Worm (Caenorhabditis elegans) whole organism, L4 larva: Measurements from ENCODE around the gene Y53F4B.36.
"Not testable (repeated sequence)": the region's sequence is repeated elsewhere in the genome, so short reads cannot be mapped to it uniquely, and the experiment has no call there.

Experiments used
- D1046.2 ChIP-seq: fragments of 200-800 bp; sonication (Bioruptor generic); IDR thresholded peaks from 2 replicates; pipeline ENCODE4 v1.3.6; 2022; ENCODE audit warnings: missing genetic modification characterization, missing compliant biosample characterization
- F37D6.2 ChIP-seq: sonication (generic microtip); optimal IDR thresholded peaks from 2 replicates; lab custom pipeline; 2016; ENCODE audit warnings: mild to moderate bottlenecking, missing genetic modification characterization, missing compliant biosample characterization
- F49E8.2 ChIP-seq: sonication (generic microtip); optimal IDR thresholded peaks from 2 replicates; lab custom pipeline; 2016; ENCODE audit warnings: missing compliant biosample characterization, mild to moderate bottlenecking, missing genetic modification characterization, borderline replicate concordance
- T20F7.1 ChIP-seq: fragments of 200-800 bp; sonication (Bioruptor generic); optimal IDR thresholded peaks from 2 replicates; lab custom pipeline; 2018; ENCODE audit warnings: mild to moderate bottlenecking, missing genetic modification characterization, missing compliant biosample characterization
- Y5F2A.4 ChIP-seq: fragments of 200-800 bp; sonication (Bioruptor generic); optimal IDR thresholded peaks from 2 replicates; lab custom pipeline; 2018; ENCODE audit warnings: mild to moderate bottlenecking, missing genetic modification characterization, missing compliant biosample characterization
- aha-1 ChIP-seq: fragments of 150-350 bp; peaks from one replicate; lab custom pipeline; 2014; ENCODE audit warnings: missing biosample characterization, missing genetic modification characterization
- ceh-62 ChIP-seq: sonication (generic microtip); optimal IDR thresholded peaks from 2 replicates; lab custom pipeline; 2017; ENCODE audit warnings: missing biosample characterization, missing genetic modification characterization
- cey-2 ChIP-seq: sonication (generic microtip); optimal IDR thresholded peaks from 3 replicates; lab custom pipeline; 2017; ENCODE audit warnings: missing genetic modification characterization, mild to moderate bottlenecking, missing compliant biosample characterization, antibody characterized with exemption, borderline replicate concordance; ENCODE audit not compliant: insufficient read depth
- daf-12 ChIP-seq: fragments of 150-350 bp; optimal IDR thresholded peaks from 2 replicates; lab custom pipeline; 2014; ENCODE audit warnings: missing biosample characterization, missing genetic modification reagents, missing genetic modification characterization
- daf-16 ChIP-seq, 3 experiments: sonication (generic microtip); optimal IDR thresholded peaks; 2 replicates each; lab custom pipeline; 2016 to 2017; ENCODE audit warnings: missing genetic modification characterization in 3 of 3, missing genetic modification reagents in 3 of 3, mild to moderate bottlenecking in 2 of 3, missing compliant biosample characterization in 2 of 3, missing biosample characterization in 1 of 3, moderate library complexity in 1 of 3
- dmd-6 ChIP-seq: fragments of 200-800 bp; sonication (Bioruptor generic); IDR thresholded peaks from 2 replicates; pipeline ENCODE4 v1.3.6; 2022; ENCODE audit warnings: missing genetic modification reagents, missing genetic modification characterization, missing compliant biosample characterization
- dmd-9 ChIP-seq: fragments of 200-800 bp; sonication (Bioruptor generic); IDR thresholded peaks from 2 replicates; pipeline ENCODE4 v1.3.6; 2022; ENCODE audit warnings: missing genetic modification reagents, missing genetic modification characterization, missing compliant biosample characterization
- dve-1 ChIP-seq: sonication (generic microtip); optimal IDR thresholded peaks from 2 replicates; lab custom pipeline; 2017; ENCODE audit warnings: antibody characterized with exemption, mild to moderate bottlenecking, missing genetic modification characterization, missing compliant biosample characterization; ENCODE audit not compliant: insufficient read depth
- egl-27 ChIP-seq: sonication (generic microtip); optimal IDR thresholded peaks from 3 replicates; lab custom pipeline; 2017; ENCODE audit warnings: missing biosample characterization, missing genetic modification reagents, missing genetic modification characterization
- hlh-11 ChIP-seq: fragments of 200-800 bp; sonication (Bioruptor generic); optimal IDR thresholded peaks from 2 replicates; lab custom pipeline; 2018; ENCODE audit warnings: mild to moderate bottlenecking, missing genetic modification characterization, missing compliant biosample characterization
- hlh-30 ChIP-seq: sonication (generic microtip); optimal IDR thresholded peaks from 2 replicates; lab custom pipeline; 2017; ENCODE audit warnings: antibody characterized with exemption, mild to moderate bottlenecking, missing genetic modification characterization, missing compliant biosample characterization; ENCODE audit not compliant: insufficient read depth
- hmg-1.1 ChIP-seq: fragments of 200-800 bp; sonication (Bioruptor generic); IDR thresholded peaks from 2 replicates; pipeline ENCODE4 v1.3.6; 2022; ENCODE audit warnings: missing genetic modification reagents, missing genetic modification characterization, missing compliant biosample characterization
- lin-13 ChIP-seq: fragments of 150-350 bp; optimal IDR thresholded peaks from 2 replicates; lab custom pipeline; 2014; ENCODE audit warnings: missing biosample characterization, missing genetic modification reagents, missing genetic modification characterization
- lin-39 ChIP-seq: fragments of 150-350 bp; optimal IDR thresholded peaks from 2 replicates; lab custom pipeline; 2014; ENCODE audit warnings: missing biosample characterization, missing genetic modification reagents, missing genetic modification characterization
- nhr-25 ChIP-seq: sonication (generic microtip); optimal IDR thresholded peaks from 2 replicates; lab custom pipeline; 2017; ENCODE audit warnings: missing genetic modification characterization, mild to moderate bottlenecking, missing compliant biosample characterization, antibody characterized with exemption, moderate library complexity, borderline replicate concordance; ENCODE audit not compliant: insufficient read depth
- nhr-28 ChIP-seq: fragments of 150-350 bp; optimal IDR thresholded peaks from 2 replicates; lab custom pipeline; 2014; ENCODE audit warnings: missing biosample characterization, missing genetic modification characterization
- nhr-42 ChIP-seq: fragments of 200-800 bp; sonication (Bioruptor generic); IDR thresholded peaks from 2 replicates; pipeline ENCODE4 v1.3.6; 2022; ENCODE audit warnings: missing genetic modification characterization, missing compliant biosample characterization
- nhr-48 ChIP-seq: sonication (generic microtip); optimal IDR thresholded peaks from 2 replicates; lab custom pipeline; 2016; ENCODE audit warnings: mild to moderate bottlenecking, missing genetic modification characterization, missing compliant biosample characterization
- nhr-77 ChIP-seq: fragments of 150-350 bp; optimal IDR thresholded peaks from 2 replicates; lab custom pipeline; 2014; ENCODE audit warnings: missing biosample characterization, missing genetic modification characterization
- pqm-1 ChIP-seq: sonication (generic microtip); optimal IDR thresholded peaks from 2 replicates; lab custom pipeline; 2017; ENCODE audit warnings: missing biosample characterization, missing genetic modification characterization
- saeg-2 ChIP-seq: fragments of 200-800 bp; sonication (Bioruptor generic); IDR thresholded peaks from 2 replicates; pipeline ENCODE4 v1.3.6; 2022; ENCODE audit warnings: missing genetic modification reagents, missing genetic modification characterization, missing compliant biosample characterization
- set-16 ChIP-seq: fragments of 200-800 bp; sonication (Bioruptor generic); IDR thresholded peaks from 2 replicates; pipeline ENCODE4 v1.3.6; 2022; ENCODE audit warnings: missing genetic modification reagents, missing genetic modification characterization, missing compliant biosample characterization
- snpc-1.2 ChIP-seq: fragments of 200-800 bp; sonication (Bioruptor generic); IDR thresholded peaks from 2 replicates; pipeline ENCODE4 v1.3.6; 2022; ENCODE audit warnings: missing genetic modification reagents, missing genetic modification characterization, missing compliant biosample characterization
- unc-130 ChIP-seq: sonication (generic microtip); optimal IDR thresholded peaks from 2 replicates; lab custom pipeline; 2016; ENCODE audit warnings: missing genetic modification reagents, missing genetic modification characterization, missing compliant biosample characterization
- unc-62 ChIP-seq, 3 experiments: fragments of 150-350 bp in 1 of 3; sonication (generic microtip); optimal IDR thresholded peaks in 2 of 3; peaks in 1 of 3; 1 replicate in 1 of 3; 2 replicates in 2 of 3; lab custom pipeline; 2014 to 2017; ENCODE audit warnings: missing biosample characterization in 3 of 3, missing genetic modification characterization in 3 of 3, missing genetic modification reagents in 3 of 3, missing genotype in 1 of 3
- zfp-3 ChIP-seq: fragments of 200-800 bp; sonication (Bioruptor generic); conservative IDR thresholded peaks from 2 replicates; pipeline ENCODE4 v1.3.6; 2022; ENCODE audit warnings: missing genetic modification reagents, missing genetic modification characterization, missing compliant biosample characterization
- zip-11 ChIP-seq: fragments of 200-800 bp; sonication (Bioruptor generic); IDR thresholded peaks from 2 replicates; pipeline ENCODE4 v1.3.6; 2022; ENCODE audit warnings: missing genetic modification characterization, missing compliant biosample characterization
- ztf-11 ChIP-seq: fragments of 150-350 bp; optimal IDR thresholded peaks from 2 replicates; lab custom pipeline; 2014; ENCODE audit warnings: missing biosample characterization, missing genetic modification characterization

The Y53F4B.36 gene

DNA sequence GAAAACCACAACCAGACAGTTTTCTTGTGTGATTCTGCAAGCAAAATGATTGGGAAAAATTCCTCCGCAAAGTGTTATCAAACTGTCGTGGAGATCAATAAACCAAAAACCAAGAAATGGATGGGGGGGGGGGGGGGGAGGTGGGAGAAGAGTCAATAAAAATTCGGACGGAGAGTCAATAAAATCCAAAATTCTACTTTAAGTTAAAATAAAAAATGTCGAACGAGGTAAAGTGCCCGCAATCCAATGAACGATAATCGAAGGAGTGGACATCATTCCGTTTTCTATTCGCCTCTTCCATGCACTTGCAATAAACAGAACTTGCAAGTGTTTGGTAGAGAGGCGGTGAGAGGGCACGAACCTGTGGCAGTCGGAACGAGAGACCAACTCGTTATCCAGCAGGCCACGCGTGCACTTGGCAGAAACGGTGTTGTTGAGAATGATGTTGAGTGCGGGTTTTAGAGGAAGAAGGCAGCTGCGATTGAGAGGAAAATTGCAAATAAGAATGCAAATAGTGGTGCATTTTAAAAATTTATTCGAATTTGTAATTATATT lies 10.0 kb upstream of the Y53F4B.36 start, which contains the start of gene gst-27 (continued):
- TF ChIP-seq nhr-25 (peak; percentile 43), Y5F2A.4 (peak; percentile 74), dmd-9 (GFP tag; lab: Robert Waterston, UW) (peak; percentile 78), zfp-3 (GFP tag; lab: Robert Waterston, UW) (peak; percentile 41; the same call in 1 of the 2 replicates), aha-1 (tag; lab: Kevin White, UChicago) (peak; percentile 99), dmd-6 (peak; percentile 84), unc-62 (GFP tag; optimal IDR thresholded peaks at IDR 0.05 in 1 of 2; lab: Kevin White, UChicago) (peak in 1 of 2 experiments; percentile 100), unc-62 (tag; optimal IDR thresholded peaks at IDR 0.05; lab: Kevin White, UChicago) (no peak), zip-11 (GFP tag; lab: Robert Waterston, UW) (0 out of 2 replicates have a peak, but pooled peaks have one; percentile 39), T20F7.1 (GFP tag; lab: Kevin White, UChicago) (no peak), F49E8.2 (tag; lab: Kevin White, UChicago) (peak; percentile 72)

DNA sequence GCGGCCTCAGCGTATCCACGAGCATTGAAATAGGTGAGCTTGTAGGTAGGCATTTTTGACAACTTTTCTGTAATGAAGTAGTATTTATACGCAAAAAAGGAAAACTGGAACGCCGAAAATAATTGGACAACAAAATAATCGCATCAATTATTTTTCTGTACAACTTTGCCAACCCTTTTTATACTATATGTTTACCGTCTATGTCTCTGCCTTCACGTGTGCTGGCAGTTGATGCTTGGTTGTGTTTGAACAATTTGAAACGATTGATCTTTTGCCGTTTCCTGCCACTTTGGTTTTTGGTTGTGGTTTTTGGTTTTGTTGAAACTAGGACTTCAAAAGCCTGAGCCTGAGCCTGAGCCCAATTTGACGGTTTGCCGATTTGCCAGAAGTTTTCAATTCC lies 8.4 kb upstream of the Y53F4B.36 start, which contains the start of gene gst-28:
Gene gst-28 (minus strand): TSS at position 238 of the 400 bp plus-strand sequence.
- TF ChIP-seq hlh-30 (tag; lab: Kevin White, UChicago) (peak; percentile 6), ceh-62 (tag; lab: Kevin White, UChicago) (no peak), lin-13 (GFP tag; lab: Kevin White, UChicago) (no peak), set-16 (GFP tag; lab: Robert Waterston, UW) (no peak), dve-1 (tag; lab: Kevin White, UChicago) (peak; percentile 20), daf-16 (GFP tag; optimal IDR thresholded peaks at IDR 0.05; lab: Kevin White, UChicago) (no peak), daf-16 (tag; optimal IDR thresholded peaks at IDR 0.05; lab: Kevin White, UChicago) (peak; percentile 66), nhr-42 (GFP tag; lab: Robert Waterston, UW) (no peak), hlh-11 (tag; lab: Kevin White, UChicago) (peak; percentile 7), F37D6.2 (no peak), nhr-77 (tag; lab: Kevin White, UChicago) (peak; percentile 52), lin-39 (tag; lab: Kevin White, UChicago) (no peak), ztf-11 (tag; lab: Kevin White, UChicago) (no peak), T20F7.1 (GFP tag; lab: Kevin White, UChicago) (no peak), dmd-6 (peak; percentile 40; the same call in 1 of the 2 replicates), saeg-2 (0 out of 2 replicates have a peak, but pooled peaks have one; percentile 25), pqm-1 (tag; lab: Kevin White, UChicago) (peak; percentile 13)
- TF ChIP-seq, all 104 proteins: peak for 8

DNA sequence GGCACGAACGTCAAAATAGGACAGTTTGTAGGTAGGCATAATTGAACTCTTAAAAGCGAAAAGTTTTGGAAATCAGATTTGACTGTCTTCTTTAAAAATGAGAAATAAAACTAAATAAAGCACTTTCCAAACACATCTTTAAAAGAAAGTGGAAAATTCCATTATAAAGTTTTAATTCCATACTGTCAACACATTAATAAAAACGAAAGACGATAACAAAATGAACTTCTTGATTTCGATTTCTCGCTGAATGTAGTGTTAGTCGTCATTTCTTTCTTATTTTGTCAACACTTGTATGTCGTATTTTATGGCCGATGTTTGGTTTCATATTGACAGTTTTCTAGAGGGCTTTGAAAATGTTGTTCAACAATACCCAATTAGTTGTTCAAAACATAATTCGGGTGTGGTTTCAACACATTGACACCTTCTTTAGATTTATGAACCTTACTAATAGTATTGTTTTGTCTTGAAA lies 5.9 kb upstream of the Y53F4B.36 start, which contains the start of gene gst-29:
Gene gst-29 (minus strand): TSS at position 51 of the 472 bp plus-strand sequence.
- TF ChIP-seq set-16 (GFP tag; lab: Robert Waterston, UW) (no peak), D1046.2 (GFP tag; lab: Robert Waterston, UW) (no peak), cey-2 (no peak), Y5F2A.4 (no peak), nhr-48 (tag; lab: Kevin White, UChicago) (no peak), daf-12 (tag; lab: Kevin White, UChicago) (no peak), nhr-28 (tag; lab: Kevin White, UChicago) (peak; percentile 69), saeg-2 (no peak), daf-16 (GFP tag; optimal IDR thresholded peaks at IDR 0.05; lab: Kevin White, UChicago) (no peak), daf-16 (tag; optimal IDR thresholded peaks at IDR 0.05; lab: Kevin White, UChicago) (peak; percentile 100), nhr-77 (tag; lab: Kevin White, UChicago) (peak; percentile 53), dve-1 (tag; lab: Kevin White, UChicago) (peak; percentile 63), unc-130 (GFP tag; lab: Kevin White, UChicago) (no peak), snpc-1.2 (GFP tag; lab: Robert Waterston, UW) (no peak)

DNA sequence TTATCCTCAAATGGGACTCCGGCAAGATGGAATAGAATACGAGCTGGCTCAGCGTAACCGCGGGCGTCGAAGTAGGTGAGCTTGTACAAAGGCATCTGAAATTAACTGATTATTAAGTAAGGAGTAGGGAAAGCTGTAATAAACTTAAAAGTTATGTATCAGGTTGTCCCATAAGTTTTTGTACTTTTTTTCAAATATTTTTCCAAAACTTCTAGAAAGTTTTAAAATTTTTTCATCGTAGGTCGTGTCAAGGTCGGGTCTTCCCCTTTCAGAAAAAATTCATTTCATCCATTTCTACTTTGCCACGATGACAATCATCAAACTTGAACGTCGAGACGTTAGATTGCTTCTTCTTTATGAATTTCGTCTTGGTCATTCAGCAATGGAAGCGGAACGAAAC lies 3.9 kb upstream of the Y53F4B.36 start, which contains the start of gene gst-39:
Gene gst-39 (minus strand): TSS at position 101 of the 400 bp plus-strand sequence.
- TF ChIP-seq D1046.2 (GFP tag; lab: Robert Waterston, UW); egl-27 (tag; lab: Kevin White, UChicago); hmg-1.1 (GFP tag; lab: Robert Waterston, UW): not testable (repeated sequence)
